Worm (Caenorhabditis elegans) whole organism, mixed stage, embryonic: ENCODE data around the gene K10D11.2.

ENCODE experiments used
- bed-3 ChIP-seq: fragments of 200-800 bp; sonication (Bioruptor generic); optimal IDR thresholded peaks from 3 replicates; lab custom pipeline; 2018; ENCODE audit warnings: mild to moderate bottlenecking, missing genetic modification characterization, moderate library complexity, missing compliant biosample characterization
- blmp-1 ChIP-seq: fragments of 150-350 bp; optimal IDR thresholded peaks from 2 replicates; lab custom pipeline; 2014; ENCODE audit warnings: missing biosample characterization, missing genetic modification characterization
- ceh-39 ChIP-seq: fragments of 150-350 bp; optimal IDR thresholded peaks from 2 replicates; lab custom pipeline; 2014; ENCODE audit warnings: missing biosample characterization, missing genetic modification characterization
- ceh-43 ChIP-seq: fragments of 200-800 bp; sonication (Bioruptor generic); optimal IDR thresholded peaks from 2 replicates; lab custom pipeline; 2018; ENCODE audit warnings: mild to moderate bottlenecking, missing genetic modification characterization, moderate library complexity, missing compliant biosample characterization
- ceh-83 ChIP-seq: fragments of 200-800 bp; sonication (Bioruptor generic); optimal IDR thresholded peaks from 2 replicates; lab custom pipeline; 2018; ENCODE audit warnings: mild to moderate bottlenecking, missing genetic modification characterization, missing compliant biosample characterization
- ces-1 ChIP-seq: fragments of 150-350 bp; optimal IDR thresholded peaks from 2 replicates; lab custom pipeline; 2014; ENCODE audit warnings: missing biosample characterization, missing genetic modification reagents, missing genetic modification characterization
- elt-1 ChIP-seq: sonication (generic microtip); optimal IDR thresholded peaks from 2 replicates; lab custom pipeline; 2017; ENCODE audit warnings: missing genetic modification characterization, mild to moderate bottlenecking, missing compliant biosample characterization, antibody characterized with exemption, moderate library complexity, borderline replicate concordance; ENCODE audit not compliant: insufficient read depth
- ham-2 ChIP-seq: fragments of 200-800 bp; sonication (Bioruptor generic); optimal IDR thresholded peaks from 2 replicates; lab custom pipeline; 2018; ENCODE audit warnings: mild to moderate bottlenecking, missing genetic modification characterization, missing compliant biosample characterization
- hlh-1 ChIP-seq: fragments of 150-350 bp; optimal IDR thresholded peaks from 2 replicates; lab custom pipeline; 2014; ENCODE audit warnings: missing biosample characterization, missing genetic modification reagents, missing genetic modification characterization
- lin-13 ChIP-seq: fragments of 150-350 bp; optimal IDR thresholded peaks from 2 replicates; lab custom pipeline; 2014; ENCODE audit warnings: missing biosample characterization, missing genetic modification characterization
- lin-32 ChIP-seq: fragments of 200-800 bp; sonication (Bioruptor generic); optimal IDR thresholded peaks from 2 replicates; lab custom pipeline; 2018; ENCODE audit warnings: mild to moderate bottlenecking, missing genetic modification characterization, missing compliant biosample characterization
- lsy-2 ChIP-seq: fragments of 150-350 bp; optimal IDR thresholded peaks from 2 replicates; lab custom pipeline; 2014; ENCODE audit warnings: missing biosample characterization, missing genetic modification characterization
- mab-5 ChIP-seq: fragments of 150-350 bp; optimal IDR thresholded peaks from 2 replicates; lab custom pipeline; 2014; ENCODE audit warnings: missing biosample characterization, missing genetic modification characterization
- mep-1 ChIP-seq: fragments of 150-350 bp; optimal IDR thresholded peaks from 2 replicates; lab custom pipeline; 2017; ENCODE audit warnings: missing biosample characterization, missing genetic modification reagents, missing genetic modification characterization, inconsistent platforms
- mls-2 ChIP-seq: sonication (generic microtip); optimal IDR thresholded peaks from 2 replicates; lab custom pipeline; 2016; ENCODE audit warnings: mild to moderate bottlenecking, missing genetic modification characterization, moderate library complexity, missing compliant biosample characterization
- nhr-12 ChIP-seq: fragments of 150-350 bp; optimal IDR thresholded peaks from 2 replicates; lab custom pipeline; 2014; ENCODE audit warnings: missing biosample characterization, missing genetic modification characterization
- nhr-2 ChIP-seq: fragments of 150-350 bp; optimal IDR thresholded peaks from 2 replicates; lab custom pipeline; 2014; ENCODE audit warnings: missing biosample characterization, missing genetic modification characterization
- nhr-237 ChIP-seq: fragments of 150-350 bp; optimal IDR thresholded peaks from 2 replicates; lab custom pipeline; 2014; ENCODE audit warnings: missing biosample characterization, missing genetic modification characterization
- nhr-28 ChIP-seq: fragments of 150-350 bp; optimal IDR thresholded peaks from 2 replicates; lab custom pipeline; 2014; ENCODE audit warnings: missing biosample characterization, missing genetic modification characterization
- nhr-76 ChIP-seq: sonication (generic microtip); optimal IDR thresholded peaks from 2 replicates; lab custom pipeline; 2017; ENCODE audit warnings: missing biosample characterization, missing genetic modification characterization
- pha-4 ChIP-seq: fragments of 150-350 bp; optimal IDR thresholded peaks from 2 replicates; lab custom pipeline; 2018; ENCODE audit warnings: missing biosample characterization, missing genetic modification reagents, missing genetic modification characterization
- sem-2 ChIP-seq: fragments of 200-800 bp; sonication (Bioruptor generic); optimal IDR thresholded peaks from 2 replicates; lab custom pipeline; 2018; ENCODE audit warnings: mild to moderate bottlenecking, missing genetic modification characterization, missing compliant biosample characterization
- snpc-4 ChIP-seq: fragments of 150-350 bp; optimal IDR thresholded peaks from 2 replicates; lab custom pipeline; 2014; ENCODE audit warnings: missing biosample characterization, missing genetic modification characterization
- sptf-1 ChIP-seq: sonication (generic microtip); optimal IDR thresholded peaks from 2 replicates; lab custom pipeline; 2017; ENCODE audit warnings: mild to moderate bottlenecking, missing genetic modification characterization, moderate library complexity, missing compliant biosample characterization
- tbx-8 ChIP-seq: fragments of 200-800 bp; sonication (Bioruptor generic); optimal IDR thresholded peaks from 2 replicates; lab custom pipeline; 2018; ENCODE audit warnings: mild to moderate bottlenecking, missing genetic modification characterization, moderate library complexity, missing compliant biosample characterization
- unc-120 ChIP-seq: sonication (generic microtip); optimal IDR thresholded peaks from 2 replicates; lab custom pipeline; 2017; ENCODE audit warnings: missing genetic modification characterization, missing compliant biosample characterization; ENCODE audit not compliant: poor library complexity, severe bottlenecking
- unc-39 ChIP-seq: fragments of 150-350 bp; optimal IDR thresholded peaks from 2 replicates; lab custom pipeline; 2014; ENCODE audit warnings: missing biosample characterization, missing genetic modification characterization
- unc-62 ChIP-seq: fragments of 150-350 bp; optimal IDR thresholded peaks from 2 replicates; lab custom pipeline; 2014; ENCODE audit warnings: missing biosample characterization, missing genetic modification reagents, missing genetic modification characterization
- zip-8 ChIP-seq: fragments of 150-350 bp; optimal IDR thresholded peaks from 2 replicates; lab custom pipeline; 2014; ENCODE audit warnings: missing biosample characterization, missing genetic modification characterization
- ztf-11 ChIP-seq: fragments of 150-350 bp; optimal IDR thresholded peaks from 2 replicates; lab custom pipeline; 2014; ENCODE audit warnings: missing biosample characterization, missing genetic modification characterization

Gene K10D11.2

ce11 chrIV:13008405-13009208 lies 29.8 kb downstream of the K10D11.2 start, which contains the start of gene mbk-2:
TSS of gene mbk-2 (plus strand) at chrIV:13009158.
- TF ChIP-seq bed-3 (GFP tag; lab: Kevin White, UChicago) (no peak), tbx-8 (GFP tag; lab: Kevin White, UChicago) (no peak), mep-1 (tag; lab: Kevin White, UChicago) (no peak), nhr-237 (tag; lab: Kevin White, UChicago) (no peak), lin-13 (tag; lab: Kevin White, UChicago) (no peak), ceh-39 (no peak), mab-5 (tag; lab: Kevin White, UChicago) (no peak), lsy-2 (tag; lab: Kevin White, UChicago) (no peak), zip-8 (tag; lab: Kevin White, UChicago) (no peak), ham-2 (GFP tag; lab: Kevin White, UChicago) (no peak), sptf-1 (no peak), nhr-2 (no peak), lin-32 (GFP tag; lab: Kevin White, UChicago) (no peak), nhr-28 (no peak), pha-4 (tag; lab: Kevin White, UChicago) (no peak), ceh-43 (GFP tag; lab: Kevin White, UChicago) (no peak), unc-120 (tag; lab: Kevin White, UChicago) (no peak), ceh-83 (no peak)

- TF ChIP-seq nhr-12 (tag; lab: Kevin White, UChicago), result no peak
- TF ChIP-seq lin-32 (GFP tag; lab: Kevin White, UChicago), result no peak
- no peak for TF ChIP-seq tbx-8 (GFP tag; lab: Kevin White, UChicago)
- no peak for TF ChIP-seq hlh-1
- no peak for TF ChIP-seq mls-2 (tag; lab: Kevin White, UChicago)
- TF ChIP-seq unc-120 (tag; lab: Kevin White, UChicago), result no peak
- no peak for TF ChIP-seq nhr-28
- TF ChIP-seq snpc-4 (tag; lab: Kevin White, UChicago), result no peak
- no peak for TF ChIP-seq nhr-2
- TF ChIP-seq unc-39, result no peak
- TF ChIP-seq nhr-76, result no peak
- TF ChIP-seq nhr-237 (tag; lab: Kevin White, UChicago), result no peak
- no peak for TF ChIP-seq ztf-11 (tag; lab: Kevin White, UChicago)
These were observed 30.7 kb downstream of the K10D11.2 start for ce11 chrIV:13009507-13009906.

DNA sequence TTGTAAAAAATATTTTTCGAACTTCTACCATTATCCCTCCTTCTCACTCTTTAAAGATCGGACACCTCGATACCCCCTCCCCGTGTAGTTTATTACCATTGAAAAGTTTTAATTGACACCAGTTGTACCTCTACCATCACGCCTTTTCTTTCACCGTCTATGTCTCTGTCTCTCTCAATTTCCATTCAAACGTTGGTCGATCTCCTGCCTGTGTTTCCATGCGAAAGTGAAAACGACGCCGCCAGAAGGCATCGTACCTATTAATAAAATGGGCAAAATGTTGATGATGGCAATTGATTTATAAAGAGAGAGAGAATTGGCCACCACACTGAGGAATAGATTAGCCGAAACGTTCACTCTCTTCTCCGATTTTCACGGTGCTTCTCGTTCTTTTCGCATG lies 34.4 kb downstream of the K10D11.2 start:
- TF ChIP-seq lsy-2 (tag; lab: Kevin White, UChicago) (no peak), unc-120 (tag; lab: Kevin White, UChicago) (no peak), sem-2 (no peak), lin-32 (GFP tag; lab: Kevin White, UChicago) (no peak), blmp-1 (tag; lab: Kevin White, UChicago) (peak; percentile 77), ham-2 (GFP tag; lab: Kevin White, UChicago) (peak; percentile 35), nhr-237 (tag; lab: Kevin White, UChicago) (no peak), nhr-12 (tag; lab: Kevin White, UChicago) (no peak), sptf-1 (no peak)

- TF ChIP-seq ces-1 (no peak), blmp-1 (tag; lab: Kevin White, UChicago) (no peak), mep-1 (tag; lab: Kevin White, UChicago) (no peak), elt-1 (tag; lab: Kevin White, UChicago) (peak; percentile 46)
These were observed 35.0 kb downstream of the K10D11.2 start for ce11 chrIV:13013711-13014341.

DNA sequence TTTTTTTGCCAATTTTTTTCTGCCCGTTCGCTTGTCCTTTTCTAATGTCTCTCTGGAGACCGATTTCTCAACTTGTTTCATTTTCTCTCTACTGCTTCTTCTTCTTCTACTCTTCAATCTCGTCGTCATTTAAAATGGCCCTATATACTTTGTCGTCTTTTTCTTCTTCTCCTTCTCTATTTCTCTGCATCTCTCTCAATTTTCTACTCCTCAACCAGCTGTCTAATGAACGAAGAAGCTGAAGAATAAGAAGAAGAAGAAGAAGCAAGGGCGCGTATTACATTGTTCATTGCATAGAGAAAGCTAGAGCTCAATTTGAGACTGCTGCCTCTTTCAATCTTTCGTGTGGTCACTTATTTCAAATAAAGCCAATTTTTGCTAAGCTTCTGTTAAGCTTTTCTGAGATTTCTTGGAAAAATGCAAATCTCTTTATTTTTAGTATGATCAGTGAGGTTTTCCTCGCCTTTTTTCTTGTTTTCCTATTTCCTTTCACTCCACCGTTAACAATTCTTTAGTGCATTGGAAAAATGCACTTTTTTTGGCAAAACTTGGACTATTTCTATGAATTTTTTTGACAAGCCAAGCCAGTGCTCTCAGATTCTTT lies 37.1 kb downstream of the K10D11.2 start:
- no peak for TF ChIP-seq lin-13 (tag; lab: Kevin White, UChicago)
- peak; percentile 92 for TF ChIP-seq ces-1
- no peak for TF ChIP-seq zip-8 (tag; lab: Kevin White, UChicago)
- TF ChIP-seq hlh-1, result peak; percentile 57
- peak; percentile 21 for TF ChIP-seq unc-62
- TF ChIP-seq bed-3 (GFP tag; lab: Kevin White, UChicago), result no peak
